Fruit fly (Drosophila melanogaster): Measurements from ENCODE around the gene bves.

bves gene

DNA sequence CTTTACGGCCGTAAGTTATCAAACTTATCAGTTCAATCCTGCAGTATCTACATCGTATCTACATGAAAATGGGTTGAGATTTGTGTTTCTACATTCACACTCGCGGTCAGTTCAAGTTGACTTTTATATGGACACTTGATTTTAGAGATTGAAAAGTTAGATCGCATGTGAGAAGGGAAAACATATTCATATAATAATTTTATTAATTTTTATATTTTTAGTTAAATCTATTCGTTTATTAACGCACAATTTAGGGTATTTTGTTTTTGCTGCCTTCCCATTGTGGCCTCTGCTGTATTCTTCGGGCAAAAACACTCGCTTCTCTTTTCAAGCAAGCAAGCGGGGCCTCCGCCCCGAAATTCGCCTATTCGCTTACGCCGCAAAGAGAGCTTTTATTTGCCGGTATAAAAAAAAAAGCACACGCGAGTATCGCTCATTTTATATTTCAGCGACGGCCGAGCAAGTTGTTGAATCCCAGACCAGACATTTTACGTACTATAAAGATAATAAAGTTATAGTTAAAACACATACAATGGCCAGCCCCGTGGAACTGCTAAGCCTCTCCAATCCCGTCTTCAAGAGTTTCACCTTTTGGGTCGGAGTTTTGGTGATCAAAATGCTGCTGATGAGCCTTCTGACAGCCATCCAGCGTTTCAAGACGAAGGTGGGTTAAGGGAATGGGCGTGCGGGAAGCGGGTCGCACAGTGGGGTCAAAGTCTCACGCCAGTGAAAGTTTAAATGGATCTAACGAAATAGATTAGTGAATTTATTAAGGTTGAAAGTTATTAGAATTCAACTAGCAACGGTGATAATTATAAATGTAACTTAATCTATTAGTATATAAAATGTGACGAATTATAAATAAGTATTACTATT, 10.9 kb upstream of the bves start (continued):
- no peak for TF ChIP-seq zen2 (GFP tag; IDR thresholded peaks at IDR 0.05; ENCODE audit: partially characterized antibody)
- no peak for TF ChIP-seq ash1 (GFP tag; optimal IDR thresholded peaks at IDR 0.05)
- TF ChIP-seq Myb (GFP tag; optimal IDR thresholded peaks at IDR 0.05), result no peak
- TF ChIP-seq CG1602 (GFP tag; optimal IDR thresholded peaks at IDR 0.05), result peak; percentile 75
- peak; percentile 86 for TF ChIP-seq nerfin-1 (tag; optimal IDR thresholded peaks at IDR 0.05)
- peak; percentile 27 for TF ChIP-seq kni (GFP tag; optimal IDR thresholded peaks at IDR 0.05)
- TF ChIP-seq Dek (tag; optimal IDR thresholded peaks at IDR 0.05), result peak; percentile 90
- no peak for TF ChIP-seq z (GFP tag; IDR thresholded peaks at IDR 0.05)
- TF ChIP-seq CG3281 (GFP tag; optimal IDR thresholded peaks at IDR 0.05), result peak; percentile 92
- peak; percentile 95 for TF ChIP-seq Fer1 (GFP tag; optimal IDR thresholded peaks at IDR 0.05)
- TF ChIP-seq CG17361 (GFP tag; IDR thresholded peaks at IDR 0.05), result peak; percentile 83
- TF ChIP-seq chn (GFP tag; optimal IDR thresholded peaks at IDR 0.05), result no peak
- TF ChIP-seq Dll (GFP tag; IDR thresholded peaks at IDR 0.05; ENCODE audit: partially characterized antibody), result no peak
- TF ChIP-seq CG17829 (tag; optimal IDR thresholded peaks at IDR 0.05), result peak; percentile 91
- TF ChIP-seq gsb-n (tag; optimal IDR thresholded peaks at IDR 0.05), result peak; percentile 90
- TF ChIP-seq Hmr (GFP tag; optimal IDR thresholded peaks at IDR 0.05), result peak; percentile 92
- no peak for TF ChIP-seq CG14965 (GFP tag; optimal IDR thresholded peaks at IDR 0.05; ENCODE audit: borderline replicate concordance)
- TF ChIP-seq CG3838 (GFP tag; optimal IDR thresholded peaks at IDR 0.05), result peak; percentile 31
- peak; percentile 84 for TF ChIP-seq CG6765 (GFP tag; optimal IDR thresholded peaks at IDR 0.05)
- peak; percentile 90 for TF ChIP-seq nmo (GFP tag; optimal IDR thresholded peaks at IDR 0.05)
- TF ChIP-seq CG34376 (GFP tag; optimal IDR thresholded peaks at IDR 0.05), result peak; percentile 62
- TF ChIP-seq Lhr (GFP tag; optimal IDR thresholded peaks at IDR 0.05), result peak; percentile 33
- peak; percentile 27 for TF ChIP-seq CG4617 (GFP tag; optimal IDR thresholded peaks at IDR 0.05; ENCODE audit: borderline replicate concordance)
- no peak for TF ChIP-seq Dp (GFP tag; optimal IDR thresholded peaks at IDR 0.05)
- TF ChIP-seq ap (GFP tag; IDR thresholded peaks at IDR 0.05), result peak; percentile 81
- peak; percentile 67; the same call in 1 of the 2 replicates for TF ChIP-seq CG8765 (GFP tag; IDR thresholded peaks at IDR 0.05)
- TF ChIP-seq CG6683 (GFP tag; optimal IDR thresholded peaks at IDR 0.05), result peak; percentile 83
- TF ChIP-seq HHEX (GFP tag; optimal IDR thresholded peaks at IDR 0.05), result peak; percentile 89
- no peak for TF ChIP-seq CG34224 (GFP tag; IDR thresholded peaks at IDR 0.05; ENCODE audit: partially characterized antibody)
- TF ChIP-seq fd102C (GFP tag; optimal IDR thresholded peaks at IDR 0.05), result peak; percentile 26
- 0 out of 2 replicates have a peak, but pooled peaks have one; percentile 13 for TF ChIP-seq sna (GFP tag; IDR thresholded peaks at IDR 0.05; ENCODE audit: partially characterized antibody)
- TF ChIP-seq CG7556 (GFP tag; optimal IDR thresholded peaks at IDR 0.05), result peak; percentile 88
- TF ChIP-seq CG2116 (GFP tag; optimal IDR thresholded peaks at IDR 0.05), result peak; percentile 51
- TF ChIP-seq pan (optimal IDR thresholded peaks at IDR 0.05), result no peak
- TF ChIP-seq pan (GFP tag; optimal IDR thresholded peaks at IDR 0.05 in 1 of 2, IDR thresholded peaks at IDR 0.05 in 1 of 2), result peak in 1 of 2 experiments; percentile 92
- peak; percentile 75; the same call in 2 of the 3 replicates for TF ChIP-seq ken (GFP tag; IDR thresholded peaks at IDR 0.05)
- peak; percentile 88 for TF ChIP-seq CG9727 (GFP tag; optimal IDR thresholded peaks at IDR 0.05)
- TF ChIP-seq Eip74EF (GFP tag; optimal IDR thresholded peaks at IDR 0.05), result peak in 1 of 2 experiments; percentile 91
- TF ChIP-seq cg (GFP tag; optimal IDR thresholded peaks at IDR 0.05), result no peak
- peak; percentile 91 for TF ChIP-seq CG11695 (GFP tag; IDR thresholded peaks at IDR 0.05)
- no peak for TF ChIP-seq hbn (GFP tag; IDR thresholded peaks at IDR 0.05; ENCODE audit: partially characterized antibody)
- TF ChIP-seq pzg (GFP tag; optimal IDR thresholded peaks at IDR 0.05), result no peak
- peak; percentile 61 for TF ChIP-seq CG10462 (GFP tag; optimal IDR thresholded peaks at IDR 0.05)
- TF ChIP-seq CG8359 (GFP tag; optimal IDR thresholded peaks at IDR 0.05; ENCODE audit: borderline replicate concordance), result peak; percentile 63
- peak; percentile 78; the same call in 2 of the 3 replicates for TF ChIP-seq CG11093 (GFP tag; IDR thresholded peaks at IDR 0.05)
- no peak for TF ChIP-seq CG6791 (GFP tag; IDR thresholded peaks at IDR 0.05; ENCODE audit: partially characterized antibody)
- no peak for TF ChIP-seq da (GFP tag; optimal IDR thresholded peaks at IDR 0.05)

Measured in whole organism, embryonic.